Fruit fly (Drosophila melanogaster): Measurements from ENCODE around the gene Prx5.

Prx5 gene

DNA sequence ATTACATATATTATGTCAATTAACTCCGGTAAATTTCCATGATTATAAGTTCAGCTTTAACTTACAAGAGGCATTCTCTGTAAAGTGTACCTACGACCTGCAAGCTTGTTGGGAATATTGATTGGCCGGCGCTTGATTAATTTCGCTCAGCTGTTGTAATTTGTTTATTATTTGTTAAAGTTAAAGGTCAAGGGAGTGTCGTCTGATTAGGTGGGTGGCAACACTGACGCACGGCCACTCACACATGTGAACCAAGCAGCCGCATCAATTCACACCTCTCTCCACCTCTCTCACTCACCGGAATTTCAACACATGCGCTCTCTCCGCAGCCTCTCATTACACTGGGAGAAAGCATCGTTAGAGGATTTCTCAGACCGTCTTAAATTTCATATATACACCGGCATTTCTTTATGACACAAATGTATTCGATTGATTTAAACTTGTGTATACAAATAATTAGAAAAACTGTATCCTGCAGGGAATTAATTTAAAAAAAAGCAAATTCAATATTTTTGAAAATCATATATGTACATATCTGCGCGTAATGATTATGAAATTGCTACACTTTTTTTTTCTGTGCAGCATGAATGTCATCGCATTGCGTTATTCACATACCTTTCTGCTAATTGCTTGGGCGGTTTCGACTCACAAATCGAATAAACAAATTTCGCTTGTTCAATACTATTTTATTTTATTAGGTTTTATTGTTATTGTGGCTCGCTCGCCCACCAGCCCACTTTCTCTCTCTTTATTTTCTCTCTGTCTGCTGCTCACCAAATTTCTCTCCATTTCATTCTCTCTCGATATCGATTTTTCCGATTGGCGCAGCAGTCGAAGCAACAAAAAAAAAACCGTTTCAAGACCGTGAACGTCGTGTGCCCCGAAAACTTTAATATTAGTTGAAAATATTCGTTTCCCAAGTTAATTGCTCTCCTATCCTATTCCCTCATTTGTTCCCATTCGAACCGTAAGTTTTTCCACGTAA lies 5.2 kb upstream of the Prx5 start:
- TF ChIP-seq noc (tag; optimal IDR thresholded peaks at IDR 0.05), result peak; percentile 89

- TF ChIP-seq noc (tag; optimal IDR thresholded peaks at IDR 0.05), result no peak
Observed at dm6 chr3R:18169982-18170531, 3.0 kb upstream of the Prx5 start.

DNA sequence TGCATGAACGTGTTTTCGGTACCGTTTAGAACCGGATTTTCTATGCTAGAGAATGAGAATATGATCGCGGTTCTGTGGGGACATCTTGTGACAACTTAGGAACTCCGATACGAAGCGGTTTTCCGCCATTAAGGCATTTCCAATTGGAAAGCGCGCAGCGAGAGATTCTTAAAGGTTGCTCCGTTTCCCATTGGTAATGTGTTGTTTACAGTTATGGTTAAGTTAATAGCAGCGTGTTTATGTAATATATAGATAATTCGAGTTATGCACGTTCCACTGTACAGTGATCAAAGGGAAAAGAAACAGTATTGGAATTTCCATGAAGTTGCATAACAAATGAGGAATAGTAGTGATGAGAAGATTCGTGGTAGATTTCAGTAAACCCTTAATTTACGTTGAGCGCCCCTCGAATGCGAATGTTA lies 1.9 kb upstream of the Prx5 start:
- TF ChIP-seq noc (tag; optimal IDR thresholded peaks at IDR 0.05), result no peak

- TF ChIP-seq noc (tag; optimal IDR thresholded peaks at IDR 0.05), result peak; percentile 53
Observed at dm6 chr3R:18168398-18168797, 1.3 kb upstream of the Prx5 start.

DNA sequence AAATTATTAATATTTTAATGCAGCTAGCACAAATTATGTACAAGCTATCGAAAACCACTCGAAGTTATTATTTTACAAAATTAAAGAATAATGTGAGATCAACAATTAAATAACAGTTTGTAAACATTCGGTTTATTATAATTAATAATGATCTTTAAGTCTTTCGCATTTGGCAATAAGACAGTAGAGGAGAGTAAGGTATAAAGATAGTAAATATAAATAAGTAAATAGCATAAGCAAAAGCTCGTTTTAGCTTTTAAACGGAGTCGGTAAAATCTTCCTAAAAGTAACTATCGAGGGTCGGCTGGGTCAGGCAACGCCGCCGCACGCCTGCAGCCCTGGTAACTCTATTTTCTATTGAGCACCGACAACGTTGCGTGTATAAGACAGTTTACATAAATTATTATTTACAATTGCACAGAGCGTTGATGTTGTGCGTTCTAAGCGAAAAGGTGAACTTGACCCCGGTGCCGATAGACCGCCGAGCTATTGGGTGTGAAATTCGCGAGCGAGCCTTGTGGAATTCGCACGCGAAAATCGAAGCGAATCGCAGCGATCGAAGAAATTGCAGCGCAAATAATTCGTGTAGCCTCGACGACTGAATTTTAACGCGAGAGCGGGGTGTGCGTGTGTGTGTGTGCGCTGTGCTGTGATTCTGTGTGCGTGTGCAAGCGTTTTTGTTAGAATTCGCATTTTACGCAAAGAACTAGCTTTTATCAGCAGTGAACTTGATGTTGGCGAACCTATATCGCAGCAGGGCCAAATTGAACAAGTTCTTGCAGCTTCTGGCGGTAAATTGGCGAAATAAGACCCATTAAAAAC lies 554 bp upstream of the Prx5 start, which contains the start of gene wrd:
TSS of gene wrd (plus strand) at position 342 of the 822 bp plus-strand sequence.
- TF ChIP-seq noc (tag; optimal IDR thresholded peaks at IDR 0.05), result no peak

dm6 chr3R:18166261-18166720 lies 782 bp downstream of the Prx5 start:
- peak; percentile 30 for TF ChIP-seq noc (tag; optimal IDR thresholded peaks at IDR 0.05)

DNA sequence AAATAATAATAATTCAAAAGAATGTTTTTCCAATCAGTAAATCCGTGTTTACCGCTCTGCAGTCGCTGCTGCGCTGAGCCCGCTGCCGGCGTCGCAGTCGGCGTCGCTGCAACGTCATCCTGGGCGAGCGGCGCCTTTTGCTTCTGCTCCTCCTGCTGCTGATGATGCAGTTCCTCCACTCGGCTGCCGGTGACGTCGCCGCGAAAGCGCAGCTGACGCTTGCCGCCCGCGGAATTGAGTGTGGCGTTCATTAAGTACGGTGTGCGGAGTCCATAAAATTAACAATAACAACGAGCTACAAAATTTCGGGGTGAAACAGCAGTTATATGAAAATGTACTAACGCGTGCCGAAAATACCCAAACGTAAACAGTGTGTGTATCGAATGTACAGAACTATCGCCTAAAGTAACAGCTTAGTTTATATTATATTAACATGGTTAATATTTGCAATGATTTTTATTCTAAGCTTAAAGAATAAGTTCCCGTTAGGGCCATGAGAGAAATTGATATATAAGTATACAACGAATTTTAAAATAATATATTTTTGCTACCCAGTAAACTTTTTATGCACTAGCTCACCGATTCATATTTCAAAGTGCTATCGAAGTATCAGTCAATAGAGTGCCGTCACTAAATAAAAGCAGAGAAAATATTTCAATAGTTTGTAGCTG lies 2.9 kb downstream of the Prx5 start, which contains the start of the genes CG7218 and Cbp20:
TSS of gene CG7218 (minus strand) at position 346 of the 671 bp plus-strand sequence.
TSS of gene Cbp20 (plus strand) at position 610 of the 671 bp plus-strand sequence.
- TF ChIP-seq noc (tag; optimal IDR thresholded peaks at IDR 0.05), result peak; percentile 31

dm6 chr3R:18160165-18160814 lies 6.8 kb downstream of the Prx5 start:
- TF ChIP-seq noc (tag; optimal IDR thresholded peaks at IDR 0.05), result no peak

- TF ChIP-seq noc (tag; optimal IDR thresholded peaks at IDR 0.05), result no peak
Observed at dm6 chr3R:18158401-18158800, 8.7 kb downstream of the Prx5 start, which contains the start of gene CG14315. Gene CG14315 (plus strand): TSS chr3R:18158701.

DNA sequence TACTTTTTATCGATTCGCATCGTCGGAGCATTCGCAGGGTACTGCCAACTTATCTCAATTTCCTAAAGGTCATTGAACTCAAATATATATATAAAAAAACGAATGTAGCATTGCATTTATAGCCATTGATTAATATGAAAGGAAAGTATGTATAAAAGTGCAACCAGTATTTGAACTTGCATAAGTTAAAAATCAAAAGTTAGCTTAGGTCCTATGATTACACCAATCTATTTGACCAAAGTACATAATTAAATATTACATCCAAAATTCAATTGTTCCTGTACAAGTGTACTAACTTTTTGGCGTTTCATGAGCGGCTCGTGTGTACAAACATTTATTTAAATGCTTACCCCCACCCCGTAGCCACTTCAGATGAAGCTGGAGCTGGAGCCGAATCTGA lies 9.6 kb downstream of the Prx5 start:
- TF ChIP-seq noc (tag; optimal IDR thresholded peaks at IDR 0.05), result no peak

- TF ChIP-seq noc (tag; optimal IDR thresholded peaks at IDR 0.05), result no peak
Observed at dm6 chr3R:18156608-18157007, 10.5 kb downstream of the Prx5 start.

DNA sequence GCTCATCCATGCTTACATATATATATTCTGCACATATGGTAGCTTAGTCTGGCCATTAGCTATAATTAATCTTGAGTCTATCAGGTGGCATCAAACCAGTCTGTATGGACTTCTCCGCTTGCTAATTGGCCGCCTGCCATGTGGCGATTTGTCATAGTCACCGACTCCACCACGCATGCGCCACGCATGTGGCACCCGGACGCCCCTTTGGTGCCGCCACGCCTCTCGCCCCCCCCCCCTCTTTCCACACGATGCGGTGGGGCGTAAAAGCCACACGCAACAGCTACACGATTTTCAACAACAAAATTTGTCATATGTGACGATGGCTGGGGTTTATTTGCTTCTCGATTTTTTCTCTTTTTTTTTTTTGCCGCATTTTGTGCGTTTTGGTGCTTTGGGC lies 13.4 kb downstream of the Prx5 start:
- TF ChIP-seq noc (tag; optimal IDR thresholded peaks at IDR 0.05), result no peak

DNA sequence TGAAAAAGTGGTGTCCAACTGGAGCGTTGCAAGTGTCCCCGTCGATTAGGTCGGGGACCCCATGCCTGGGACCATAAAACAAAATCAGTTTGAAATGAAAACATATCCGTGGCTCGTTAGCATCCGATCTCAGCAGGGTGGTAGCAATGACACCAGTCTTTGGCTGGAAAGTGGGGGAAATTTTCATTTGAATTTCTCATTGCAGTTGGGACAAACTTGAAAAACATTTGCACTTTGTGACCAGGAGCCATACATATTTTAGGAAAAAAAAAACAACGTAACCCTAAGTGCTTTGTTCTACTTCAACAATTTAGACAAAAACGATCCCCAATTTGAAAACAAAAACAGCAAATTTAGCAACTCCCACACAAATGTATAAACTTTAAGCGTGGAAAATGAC lies 15.3 kb downstream of the Prx5 start, which contains the start of gene CG14316:
TSS of gene CG14316 (plus strand) at position 301 of the 400 bp plus-strand sequence.
- TF ChIP-seq noc (tag; optimal IDR thresholded peaks at IDR 0.05), result no peak

DNA sequence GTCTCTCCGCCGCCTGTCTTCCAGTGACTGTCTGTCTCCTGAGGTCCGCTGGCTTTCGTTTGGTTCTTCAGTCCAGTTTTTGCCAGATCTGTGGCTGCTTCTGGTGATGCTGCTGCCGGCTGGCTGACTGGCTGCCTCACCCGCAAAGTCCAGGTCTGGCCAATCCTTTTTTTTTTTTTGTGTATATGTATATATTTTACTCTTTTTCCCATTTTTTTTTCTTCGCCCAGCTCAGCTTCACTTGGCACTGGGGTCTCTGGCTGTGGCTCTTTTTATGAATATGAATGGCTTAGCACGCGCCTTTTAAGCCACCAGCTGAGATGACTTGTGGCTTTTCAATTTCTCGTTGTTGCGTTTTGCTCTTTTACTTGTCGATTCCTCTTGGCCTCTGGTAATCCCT lies 20.4 kb downstream of the Prx5 start:
- no peak for TF ChIP-seq noc (tag; optimal IDR thresholded peaks at IDR 0.05)

DNA sequence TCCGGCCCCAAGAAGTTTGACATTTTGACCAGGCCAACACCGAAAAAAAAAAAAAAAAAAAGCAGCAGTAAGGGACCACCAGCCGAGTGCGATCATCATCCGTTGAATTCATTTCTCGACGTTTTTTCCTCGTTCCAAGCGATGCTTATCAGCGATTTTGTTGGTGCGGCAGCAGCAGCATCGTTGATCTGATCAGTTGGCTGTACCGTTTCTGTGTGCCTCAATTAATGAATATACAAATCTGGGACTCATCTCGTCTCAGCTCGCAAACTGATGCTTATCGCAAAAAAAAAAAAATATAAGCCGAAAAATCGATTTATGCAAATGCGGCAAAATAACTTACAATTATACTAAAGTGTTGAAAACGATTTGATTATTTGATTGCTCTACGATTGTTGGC lies 22.2 kb downstream of the Prx5 start:
- no peak for TF ChIP-seq noc (tag; optimal IDR thresholded peaks at IDR 0.05)

Data from whole organism, larva.